Fruit fly (Drosophila melanogaster): ENCODE data around the gene Ibf2.

Ibf2 gene

dm6 chr3R:9246879-9247621 is 11.3 kb downstream of the Ibf2 start (continued):
- no peak for TF ChIP-seq ash1 (GFP tag; optimal IDR thresholded peaks at IDR 0.05)
- TF ChIP-seq pnt (GFP tag; optimal IDR thresholded peaks at IDR 0.05) = peak; percentile 10
- no peak for TF ChIP-seq insv (GFP tag; optimal IDR thresholded peaks at IDR 0.05)
- TF ChIP-seq kay (GFP tag; optimal IDR thresholded peaks at IDR 0.05) = peak; percentile 44
- TF ChIP-seq al (GFP tag; IDR thresholded peaks at IDR 0.05) = no peak
- TF ChIP-seq Bteb2 (GFP tag; optimal IDR thresholded peaks at IDR 0.05) = peak; percentile 28
- no peak for TF ChIP-seq sc (optimal IDR thresholded peaks at IDR 0.05)
- TF ChIP-seq sc (GFP tag; optimal IDR thresholded peaks at IDR 0.05) = peak; percentile 58
- TF ChIP-seq CG4328 (GFP tag; optimal IDR thresholded peaks at IDR 0.05) = peak; percentile 48
- TF ChIP-seq kah (GFP tag; optimal IDR thresholded peaks at IDR 0.05) = no peak
- no peak for TF ChIP-seq nerfin-2 (GFP tag; IDR thresholded peaks at IDR 0.05; ENCODE audit: partially characterized antibody)
- TF ChIP-seq CG6854 (GFP tag; optimal IDR thresholded peaks at IDR 0.05) = no peak
- TF ChIP-seq wdn (GFP tag; IDR thresholded peaks at IDR 0.05) = no peak
- peak; percentile 42 for TF ChIP-seq ewg (GFP tag; optimal IDR thresholded peaks at IDR 0.05)
- peak; percentile 51 for TF ChIP-seq jumu (GFP tag; optimal IDR thresholded peaks at IDR 0.05)
- no peak for TF ChIP-seq Nf-YC (tag; optimal IDR thresholded peaks at IDR 0.05)
- no peak for TF ChIP-seq CG11560 (tag; IDR thresholded peaks at IDR 0.05)
- TF ChIP-seq CG1792 (GFP tag; optimal IDR thresholded peaks at IDR 0.05) = no peak
- peak; percentile 93 for TF ChIP-seq pros (GFP tag; optimal IDR thresholded peaks at IDR 0.05)
- no peak for TF ChIP-seq Gsc (GFP tag; IDR thresholded peaks at IDR 0.05)
- TF ChIP-seq Hr78 (GFP tag; optimal IDR thresholded peaks at IDR 0.05) = peak in 1 of 2 experiments; percentile 53
- peak; percentile 34 for TF ChIP-seq Meics (GFP tag; optimal IDR thresholded peaks at IDR 0.05)
- no peak for TF ChIP-seq gce (GFP tag; IDR thresholded peaks at IDR 0.05)
- TF ChIP-seq CG13894 (tag; optimal IDR thresholded peaks at IDR 0.05) = no peak
- peak; percentile 35 for TF ChIP-seq CG12236 (GFP tag; optimal IDR thresholded peaks at IDR 0.05)
- TF ChIP-seq CG12155 (GFP tag; optimal IDR thresholded peaks at IDR 0.05) = no peak
- TF ChIP-seq Antp (GFP tag; optimal IDR thresholded peaks at IDR 0.05) = peak; percentile 8
- no peak for TF ChIP-seq CG15073 (GFP tag; optimal IDR thresholded peaks at IDR 0.05)
- peak; percentile 55 for TF ChIP-seq wor (GFP tag; IDR thresholded peaks at IDR 0.05)
- peak; percentile 51 for TF ChIP-seq CG16863 (GFP tag; optimal IDR thresholded peaks at IDR 0.05)
- no peak for TF ChIP-seq crol (GFP tag; IDR thresholded peaks at IDR 0.05)
- TF ChIP-seq ham (GFP tag; IDR thresholded peaks at IDR 0.05) = no peak
- peak; percentile 53; the same call in 1 of the 2 replicates for TF ChIP-seq Atf6 (GFP tag; IDR thresholded peaks at IDR 0.05)
- TF ChIP-seq CG16813 (GFP tag; IDR thresholded peaks at IDR 0.05; ENCODE audit: partially characterized antibody) = no peak
- no peak for TF ChIP-seq amos (GFP tag; IDR thresholded peaks at IDR 0.05; ENCODE audit: partially characterized antibody)
- TF ChIP-seq CG4730 (GFP tag; IDR thresholded peaks at IDR 0.05) = peak; percentile 46; the same call in 1 of the 2 replicates
- TF ChIP-seq fd64A (GFP tag; optimal IDR thresholded peaks at IDR 0.05) = peak; percentile 27
- TF ChIP-seq slou (GFP tag; optimal IDR thresholded peaks at IDR 0.05) = no peak
- TF ChIP-seq CG6689 (GFP tag; IDR thresholded peaks at IDR 0.05) = peak; percentile 58
- no peak for TF ChIP-seq tna (GFP tag; IDR thresholded peaks at IDR 0.05; ENCODE audit: partially characterized antibody)
- TF ChIP-seq gcm2 (GFP tag; optimal IDR thresholded peaks at IDR 0.05) = no peak
- TF ChIP-seq sens-2 (GFP tag; IDR thresholded peaks at IDR 0.05) = peak; percentile 66; the same call in 1 of the 2 replicates
- TF ChIP-seq ftz-f1 (GFP tag; optimal IDR thresholded peaks at IDR 0.05) = no peak
- no peak for TF ChIP-seq Lpt (GFP tag; optimal IDR thresholded peaks at IDR 0.05)
- TF ChIP-seq usp (GFP tag; optimal IDR thresholded peaks at IDR 0.05) = no peak
- peak; percentile 80 for TF ChIP-seq CG33557 (GFP tag; optimal IDR thresholded peaks at IDR 0.05)
- TF ChIP-seq NC2α (GFP tag; optimal IDR thresholded peaks at IDR 0.05) = peak; percentile 31
- no peak for TF ChIP-seq dati (GFP tag; IDR thresholded peaks at IDR 0.05)
- peak; percentile 45 for TF ChIP-seq psq (GFP tag; optimal IDR thresholded peaks at IDR 0.05)
- TF ChIP-seq nom (GFP tag; optimal IDR thresholded peaks at IDR 0.05) = peak; percentile 61
- TF ChIP-seq Adf1 (GFP tag; IDR thresholded peaks at IDR 0.05) = no peak

All from whole organism, embryonic.